Fruit fly (Drosophila melanogaster) whole organism, embryonic: Measurements from ENCODE around the gene Bhmt.

Source experiments
- Bgb ChIP-seq: fragments of 200-800 bp; sonication (Bioruptor generic); IDR thresholded peaks from 2 replicates; pipeline ENCODE4 v1.3.6; 2022; ENCODE audit warnings: missing biosample characterization, missing genetic modification characterization; ENCODE audit not compliant: partially characterized antibody
- CG10321 ChIP-seq: fragments of 200-800 bp; sonication (Bioruptor generic); IDR thresholded peaks from 2 replicates; pipeline ENCODE4 v1.3.6; 2022; ENCODE audit warnings: missing biosample characterization, missing genetic modification characterization
- CG10543 ChIP-seq: fragments of 200-800 bp; sonication (Bioruptor generic); optimal IDR thresholded peaks from 3 replicates; lab custom pipeline; 2017; ENCODE audit warnings: missing biosample characterization, mild to moderate bottlenecking, missing genetic modification characterization, moderate library complexity
- CG10979 ChIP-seq: fragments of 200-800 bp; sonication (Bioruptor generic); optimal IDR thresholded peaks from 2 replicates; lab custom pipeline; 2018; ENCODE audit warnings: missing biosample characterization, mild to moderate bottlenecking, missing genetic modification characterization, moderate library complexity
- CG11093 ChIP-seq: fragments of 200-800 bp; sonication (Bioruptor generic); IDR thresholded peaks from 3 replicates; pipeline ENCODE4 v1.3.6; 2022; ENCODE audit warnings: missing biosample characterization, missing genetic modification characterization
- CG11504 ChIP-seq: fragments of 200-800 bp; sonication (Bioruptor generic); optimal IDR thresholded peaks from 3 replicates; lab custom pipeline; 2019; ENCODE audit warnings: missing biosample characterization, mild to moderate bottlenecking, missing genetic modification characterization, moderate library complexity
- CG12769 ChIP-seq: fragments of 200-800 bp; sonication (Bioruptor generic); optimal IDR thresholded peaks from 2 replicates; lab custom pipeline; 2019; ENCODE audit warnings: missing biosample characterization, mild to moderate bottlenecking, missing genetic modification characterization, moderate library complexity
- CG15479 ChIP-seq: fragments of 200-800 bp; sonication (Bioruptor generic); optimal IDR thresholded peaks from 3 replicates; lab custom pipeline; 2019; ENCODE audit warnings: missing biosample characterization, mild to moderate bottlenecking, missing genetic modification characterization, moderate library complexity
- CG16813 ChIP-seq: fragments of 200-800 bp; sonication (Bioruptor generic); IDR thresholded peaks from 3 replicates; pipeline ENCODE4 v1.3.6; 2022; ENCODE audit warnings: missing biosample characterization, missing genetic modification characterization; ENCODE audit not compliant: partially characterized antibody
- CG17912 ChIP-seq: fragments of 200-800 bp; sonication (Bioruptor generic); optimal IDR thresholded peaks from 2 replicates; lab custom pipeline; 2018; ENCODE audit warnings: missing biosample characterization, mild to moderate bottlenecking, missing genetic modification characterization
- CG1832 ChIP-seq: fragments of 200-800 bp; sonication (Bioruptor generic); optimal IDR thresholded peaks from 2 replicates; lab custom pipeline; 2017; ENCODE audit warnings: missing biosample characterization, mild to moderate bottlenecking, missing genetic modification characterization, inconsistent platforms
- CG31388 ChIP-seq: fragments of 200-800 bp; sonication (Bioruptor generic); optimal IDR thresholded peaks from 2 replicates; lab custom pipeline; 2016; ENCODE audit warnings: missing biosample characterization, missing genetic modification characterization
- CG34224 ChIP-seq: fragments of 200-800 bp; sonication (Bioruptor generic); IDR thresholded peaks from 3 replicates; pipeline ENCODE4 v1.3.6; 2022; ENCODE audit warnings: missing biosample characterization, missing genetic modification characterization; ENCODE audit not compliant: partially characterized antibody
- CG3838 ChIP-seq: fragments of 200-800 bp; sonication (Bioruptor generic); optimal IDR thresholded peaks from 3 replicates; lab custom pipeline; 2016; ENCODE audit warnings: missing biosample characterization, missing genetic modification characterization
- CG6175 ChIP-seq: fragments of 200-800 bp; sonication (Bioruptor generic); IDR thresholded peaks from 3 replicates; pipeline ENCODE4 v1.3.6; 2022; ENCODE audit warnings: missing biosample characterization, missing genetic modification characterization
- CG8478 ChIP-seq: fragments of >200 bp; optimal IDR thresholded peaks from 2 replicates; lab custom pipeline; 2018
- Chrac-16 ChIP-seq: fragments of 200-800 bp; sonication (Bioruptor generic); optimal IDR thresholded peaks from 3 replicates; lab custom pipeline; 2016; ENCODE audit warnings: missing biosample characterization, missing genetic modification characterization
- D ChIP-seq, 2 experiments: fragments of 200-800 bp in 1 of 2; fragments of >200 bp in 1 of 2; sonication (Bioruptor generic) in 1 of 2; optimal IDR thresholded peaks; 2 replicates in 1 of 2; 3 replicates in 1 of 2; lab custom pipeline; 2017; ENCODE audit warnings: mild to moderate bottlenecking in 1 of 2, missing biosample characterization in 1 of 2, missing genetic modification characterization in 1 of 2, missing genetic modification reagents in 1 of 2
- Deaf1 ChIP-seq: fragments of 200-800 bp; optimal IDR thresholded peaks from 3 replicates; lab custom pipeline; 2019; ENCODE audit warnings: missing biosample characterization, mild to moderate bottlenecking, missing genetic modification characterization, moderate library complexity
- Doc3 ChIP-seq: fragments of 200-800 bp; sonication (Bioruptor generic); IDR thresholded peaks from 3 replicates; pipeline ENCODE4 v1.3.6; 2022; ENCODE audit warnings: missing biosample characterization, missing genetic modification characterization; ENCODE audit not compliant: partially characterized antibody
- HLH4C ChIP-seq: fragments of 200-800 bp; sonication (Bioruptor generic); IDR thresholded peaks from 3 replicates; pipeline ENCODE4 v1.3.6; 2022; ENCODE audit warnings: missing biosample characterization, missing genetic modification characterization; ENCODE audit not compliant: partially characterized antibody
- Hmr ChIP-seq: fragments of 200-800 bp; sonication (Bioruptor generic); optimal IDR thresholded peaks from 3 replicates; lab custom pipeline; 2017; ENCODE audit warnings: mild to moderate bottlenecking, missing biosample characterization, missing genetic modification reagents, missing genetic modification characterization
- NFAT ChIP-seq: fragments of 200-800 bp; sonication (Bioruptor generic); IDR thresholded peaks from 2 replicates; pipeline ENCODE4 v1.3.6; 2022; ENCODE audit warnings: missing biosample characterization, missing genetic modification characterization
- Nf-YC ChIP-seq: fragments of 200-800 bp; optimal IDR thresholded peaks from 3 replicates; lab custom pipeline; 2019; ENCODE audit warnings: missing biosample characterization, mild to moderate bottlenecking, missing genetic modification characterization, moderate library complexity
- Ptx1 ChIP-seq: fragments of 200-800 bp; sonication (Bioruptor generic); IDR thresholded peaks from 2 replicates; pipeline ENCODE4 v1.3.6; 2022; ENCODE audit warnings: missing biosample characterization, missing genetic modification characterization
- Scr ChIP-seq: fragments of 200-800 bp; sonication (Bioruptor generic); IDR thresholded peaks from 2 replicates; pipeline ENCODE4 v1.3.6; 2022; ENCODE audit warnings: missing biosample characterization, missing genetic modification characterization; ENCODE audit not compliant: partially characterized antibody
- abd-A ChIP-seq: fragments of 200-800 bp; sonication (Bioruptor generic); optimal IDR thresholded peaks from 3 replicates; lab custom pipeline; 2019; ENCODE audit warnings: missing biosample characterization, mild to moderate bottlenecking, missing genetic modification characterization, moderate library complexity
- ato ChIP-seq: fragments of 200-800 bp; sonication (Bioruptor generic); IDR thresholded peaks from 2 replicates; pipeline ENCODE4 v1.3.6; 2022; ENCODE audit warnings: missing biosample characterization, missing genetic modification characterization; ENCODE audit not compliant: partially characterized antibody
- bbx ChIP-seq: fragments of 200-800 bp; sonication (Bioruptor generic); IDR thresholded peaks from 2 replicates; pipeline ENCODE4 v1.3.6; 2022; ENCODE audit warnings: missing biosample characterization, missing genetic modification characterization; ENCODE audit not compliant: partially characterized antibody
- bowl ChIP-seq: fragments of 200-800 bp; sonication (Bioruptor generic); IDR thresholded peaks from 2 replicates; pipeline ENCODE4 v1.3.6; 2022; ENCODE audit warnings: missing biosample characterization, missing genetic modification characterization
- cg ChIP-seq: fragments of 200-800 bp; sonication (Bioruptor generic); optimal IDR thresholded peaks from 3 replicates; lab custom pipeline; 2019; ENCODE audit warnings: missing biosample characterization, mild to moderate bottlenecking, missing genetic modification characterization, moderate library complexity
- chn ChIP-seq: fragments of 200-800 bp; sonication (Bioruptor generic); optimal IDR thresholded peaks from 2 replicates; lab custom pipeline; 2016; ENCODE audit warnings: missing biosample characterization, missing genetic modification characterization
- crol ChIP-seq: fragments of 200-800 bp; sonication (Bioruptor generic); IDR thresholded peaks from 2 replicates; pipeline ENCODE4 v1.3.6; 2022; ENCODE audit warnings: missing biosample characterization, missing genetic modification characterization
- inv ChIP-seq: fragments of 200-800 bp; sonication (Bioruptor generic); IDR thresholded peaks from 2 replicates; pipeline ENCODE4 v1.3.6; 2022; ENCODE audit warnings: missing biosample characterization, missing genetic modification characterization; ENCODE audit not compliant: partially characterized antibody
- kni ChIP-seq: fragments of 200-800 bp; sonication (Bioruptor generic); optimal IDR thresholded peaks from 3 replicates; lab custom pipeline; 2017; ENCODE audit warnings: mild to moderate bottlenecking, missing biosample characterization, missing genetic modification reagents, missing genetic modification characterization
- knrl ChIP-seq: fragments of 200-800 bp; sonication (Bioruptor generic); IDR thresholded peaks from 3 replicates; pipeline ENCODE4 v1.3.6; 2022; ENCODE audit warnings: missing biosample characterization, missing genetic modification characterization; ENCODE audit not compliant: partially characterized antibody
- nerfin-1 ChIP-seq: fragments of 200-800 bp; sonication (Bioruptor generic); optimal IDR thresholded peaks from 3 replicates; lab custom pipeline; 2019; ENCODE audit warnings: missing biosample characterization, mild to moderate bottlenecking, missing genetic modification characterization, moderate library complexity
- pfk ChIP-seq: fragments of 200-800 bp; sonication (Bioruptor generic); optimal IDR thresholded peaks from 2 replicates; lab custom pipeline; 2018; ENCODE audit warnings: missing biosample characterization, mild to moderate bottlenecking, missing genetic modification characterization, moderate library complexity
- ro ChIP-seq: fragments of 200-800 bp; sonication (Bioruptor generic); IDR thresholded peaks from 2 replicates; pipeline ENCODE4 v1.3.6; 2022; ENCODE audit warnings: missing biosample characterization, missing genetic modification characterization
- sd ChIP-seq: fragments of 200-800 bp; sonication (Bioruptor generic); optimal IDR thresholded peaks from 3 replicates; lab custom pipeline; 2018; ENCODE audit warnings: missing biosample characterization, mild to moderate bottlenecking, missing genetic modification characterization, moderate library complexity
- sens ChIP-seq: fragments of 200-800 bp; sonication (Bioruptor generic); peaks from one replicate; lab custom pipeline; 2016; ENCODE audit warnings: missing biosample characterization, missing genetic modification characterization
- tll ChIP-seq, 2 experiments: fragments of 200-800 bp in 1 of 2; fragments of >200 bp in 1 of 2; sonication (Bioruptor generic) in 1 of 2; optimal IDR thresholded peaks; 2 replicates each; lab custom pipeline; 2017 to 2019; ENCODE audit warnings: missing biosample characterization in 2 of 2, missing genetic modification characterization in 2 of 2, mild to moderate bottlenecking in 1 of 2, moderate library complexity in 1 of 2
- unc-4 ChIP-seq: fragments of 200-800 bp; sonication (Bioruptor generic); IDR thresholded peaks from 2 replicates; pipeline ENCODE4 v1.3.6; 2022; ENCODE audit warnings: missing biosample characterization, missing genetic modification characterization; ENCODE audit not compliant: partially characterized antibody
- wor ChIP-seq: fragments of 200-800 bp; sonication (Bioruptor generic); IDR thresholded peaks from 2 replicates; pipeline ENCODE4 v1.3.6; 2022; ENCODE audit warnings: missing biosample characterization, missing genetic modification characterization
- yki ChIP-seq: fragments of >200 bp; optimal IDR thresholded peaks from 3 replicates; lab custom pipeline; 2018
- z ChIP-seq: fragments of 200-800 bp; sonication (Bioruptor generic); IDR thresholded peaks from 3 replicates; pipeline ENCODE4 v1.3.6; 2022; ENCODE audit warnings: missing biosample characterization, missing genetic modification characterization
- zen2 ChIP-seq: fragments of 200-800 bp; sonication (Bioruptor generic); IDR thresholded peaks from 3 replicates; pipeline ENCODE4 v1.3.6; 2022; ENCODE audit warnings: missing biosample characterization, missing genetic modification characterization; ENCODE audit not compliant: partially characterized antibody

Bhmt gene

DNA sequence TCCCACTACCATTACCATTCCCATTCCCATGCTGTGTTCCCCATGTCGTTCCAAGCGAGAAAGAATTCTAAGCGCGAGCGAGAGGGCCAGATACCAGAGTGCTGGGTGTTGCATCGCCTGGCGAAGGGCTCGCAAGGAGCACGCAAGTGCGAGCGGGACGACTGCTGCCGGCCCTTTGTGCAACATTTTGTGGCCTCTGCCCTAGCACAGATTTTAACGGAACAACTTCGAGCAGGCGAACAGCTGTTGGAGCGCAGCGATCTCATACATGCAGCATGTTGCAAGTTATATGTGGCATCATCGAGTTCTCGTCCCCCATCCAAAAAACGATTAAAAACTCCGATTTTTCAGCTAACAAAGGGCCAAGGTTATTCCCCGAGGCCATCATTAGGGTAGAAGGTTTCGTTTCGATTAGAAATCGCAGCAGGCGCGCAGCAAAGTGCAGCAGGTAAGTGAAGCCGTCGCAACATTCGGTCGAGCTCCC lies 9.6 kb downstream of the Bhmt start:
- TF ChIP-seq CG17912 (GFP tag; lab: Kevin White, UChicago): no peak
- peak; percentile 5; the same call in 1 of the 3 replicates for TF ChIP-seq knrl (GFP tag; lab: Robert Waterston, UW)
- TF ChIP-seq Bgb (GFP tag; lab: Robert Waterston, UW): 0 out of 2 replicates have a peak, but pooled peaks have one; percentile 18
- TF ChIP-seq CG11093 (GFP tag; lab: Robert Waterston, UW): no peak
- no peak for TF ChIP-seq Ptx1 (GFP tag; lab: Robert Waterston, UW)
- TF ChIP-seq CG16813 (GFP tag; lab: Robert Waterston, UW): peak; percentile 38; the same call in 1 of the 3 replicates
- 0 out of 2 replicates have a peak, but pooled peaks have one; percentile 22 for TF ChIP-seq unc-4
- TF ChIP-seq ro (GFP tag; lab: Robert Waterston, UW): no peak
- peak; percentile 90 for TF ChIP-seq CG8478 (lab: Kevin White, UChicago)
- TF ChIP-seq yki (lab: Kevin White, UChicago): no peak
- peak; percentile 93 for TF ChIP-seq D (optimal IDR thresholded peaks at IDR 0.05; lab: Kevin White, UChicago)
- no peak for TF ChIP-seq D (GFP tag; optimal IDR thresholded peaks at IDR 0.05; lab: Kevin White, UChicago)
- TF ChIP-seq abd-A (tag; lab: Kevin White, UChicago): peak; percentile 97
- peak; percentile 100 for TF ChIP-seq kni (GFP tag; lab: Kevin White, UChicago)
- TF ChIP-seq tll (GFP tag; optimal IDR thresholded peaks at IDR 0.05; lab: Kevin White, UChicago): peak in 1 of 2 experiments; percentile 22
- TF ChIP-seq NFAT (GFP tag; lab: Robert Waterston, UW): peak; percentile 21; the same call in 1 of the 2 replicates
- peak; percentile 33 for TF ChIP-seq Deaf1 (tag; lab: Kevin White, UChicago)
- TF ChIP-seq sd (tag; lab: Kevin White, UChicago): peak; percentile 27
- peak; percentile 92 for TF ChIP-seq CG3838 (GFP tag; lab: Kevin White, UChicago)
- TF ChIP-seq HLH4C (GFP tag; lab: Robert Waterston, UW): 0 out of 3 replicates have a peak, but pooled peaks have one; percentile 46
- TF ChIP-seq CG31388 (GFP tag; lab: Kevin White, UChicago): no peak
- TF ChIP-seq Nf-YC (tag; lab: Kevin White, UChicago): peak; percentile 10
- TF ChIP-seq ato (GFP tag; lab: Robert Waterston, UW): 0 out of 2 replicates have a peak, but pooled peaks have one; percentile 26
- TF ChIP-seq bbx (GFP tag; lab: Robert Waterston, UW): peak; percentile 33; the same call in 1 of the 2 replicates
- no peak for TF ChIP-seq CG10543 (GFP tag; lab: Kevin White, UChicago)
- peak; percentile 78 for TF ChIP-seq nerfin-1 (tag; lab: Kevin White, UChicago)
- peak; percentile 34; the same call in 1 of the 2 replicates for TF ChIP-seq inv (GFP tag; lab: Robert Waterston, UW)
- TF ChIP-seq pfk (GFP tag; lab: Kevin White, UChicago): peak; percentile 95
- TF ChIP-seq CG12769 (tag; lab: Kevin White, UChicago): peak; percentile 39
- peak; percentile 35 for TF ChIP-seq cg (GFP tag; lab: Kevin White, UChicago)
- 0 out of 2 replicates have a peak, but pooled peaks have one; percentile 47 for TF ChIP-seq crol (GFP tag; lab: Robert Waterston, UW)
- TF ChIP-seq CG6175: peak; percentile 88
- no peak for TF ChIP-seq CG10979
- peak; percentile 95 for TF ChIP-seq CG1832
- no peak for TF ChIP-seq bowl (GFP tag; lab: Robert Waterston, UW)
- TF ChIP-seq CG15479 (GFP tag; lab: Kevin White, UChicago): peak; percentile 73
- TF ChIP-seq sens (GFP tag; lab: Kevin White, UChicago): peak; percentile 61
- 0 out of 3 replicates have a peak, but pooled peaks have one; percentile 12 for TF ChIP-seq CG34224 (GFP tag; lab: Robert Waterston, UW)
- TF ChIP-seq Hmr (GFP tag; lab: Kevin White, UChicago): no peak
- TF ChIP-seq CG10321 (GFP tag; lab: Robert Waterston, UW): peak; percentile 94
- no peak for TF ChIP-seq Chrac-16
- TF ChIP-seq Scr: peak; percentile 37
- peak; percentile 71; the same call in 1 of the 3 replicates for TF ChIP-seq z (GFP tag; lab: Robert Waterston, UW)
- peak; percentile 99 for TF ChIP-seq CG11504 (tag; lab: Kevin White, UChicago)
- TF ChIP-seq wor (GFP tag; lab: Robert Waterston, UW): no peak
- TF ChIP-seq zen2 (GFP tag; lab: Robert Waterston, UW): peak; percentile 27; the same call in 1 of the 3 replicates
- TF ChIP-seq Doc3 (GFP tag; lab: Robert Waterston, UW): peak; percentile 47; the same call in 1 of the 3 replicates
- peak; percentile 37 for TF ChIP-seq chn (GFP tag; lab: Kevin White, UChicago)
